Worm (Caenorhabditis elegans) whole organism, L2 larva: Measurements from ENCODE around the gene bath-39.

Experiments used
- F13H6.1 ChIP-seq: sonication (generic microtip); optimal IDR thresholded peaks from 2 replicates; lab custom pipeline; 2016; ENCODE audit warnings: missing genetic modification characterization, missing compliant biosample characterization
- alr-1 ChIP-seq: fragments of 150-350 bp; optimal IDR thresholded peaks from 2 replicates; lab custom pipeline; 2014; ENCODE audit warnings: missing biosample characterization, missing genetic modification characterization
- ama-1 ChIP-seq: fragments of 150-350 bp; optimal IDR thresholded peaks from 2 replicates; lab custom pipeline; 2018; ENCODE audit warnings: inconsistent platforms
- ceh-16 ChIP-seq: fragments of 150-350 bp; optimal IDR thresholded peaks from 2 replicates; lab custom pipeline; 2014; ENCODE audit warnings: missing biosample characterization, missing genetic modification characterization
- crh-2 ChIP-seq: sonication (generic microtip); optimal IDR thresholded peaks from 2 replicates; lab custom pipeline; 2017; ENCODE audit warnings: missing biosample characterization, missing genetic modification characterization
- elt-3 ChIP-seq: sonication (generic microtip); optimal IDR thresholded peaks from 2 replicates; lab custom pipeline; 2017; ENCODE audit warnings: missing biosample characterization, missing genetic modification characterization
- fos-1 ChIP-seq: fragments of 150-350 bp; optimal IDR thresholded peaks from 2 replicates; lab custom pipeline; 2014; ENCODE audit warnings: missing biosample characterization, missing genetic modification characterization
- gmeb-1 ChIP-seq: fragments of 150-350 bp; optimal IDR thresholded peaks from 2 replicates; lab custom pipeline; 2014; ENCODE audit warnings: missing biosample characterization, missing genetic modification characterization
- lin-39 ChIP-seq: fragments of 150-350 bp; optimal IDR thresholded peaks from 2 replicates; lab custom pipeline; 2014; ENCODE audit warnings: missing biosample characterization, missing genetic modification reagents, missing genetic modification characterization
- mab-5 ChIP-seq: fragments of 150-350 bp; optimal IDR thresholded peaks from 2 replicates; lab custom pipeline; 2014; ENCODE audit warnings: missing biosample characterization, missing genetic modification characterization
- nhr-11 ChIP-seq: fragments of 150-350 bp; optimal IDR thresholded peaks from 2 replicates; lab custom pipeline; 2014; ENCODE audit warnings: missing biosample characterization, missing genetic modification characterization
- nhr-12 ChIP-seq: fragments of 150-350 bp; optimal IDR thresholded peaks from 2 replicates; lab custom pipeline; 2014; ENCODE audit warnings: missing biosample characterization, missing genetic modification characterization
- nhr-77 ChIP-seq: fragments of 150-350 bp; optimal IDR thresholded peaks from 2 replicates; lab custom pipeline; 2014; ENCODE audit warnings: missing biosample characterization, missing genetic modification characterization
- sem-4 ChIP-seq: fragments of 150-350 bp; optimal IDR thresholded peaks from 2 replicates; lab custom pipeline; 2014; ENCODE audit warnings: missing biosample characterization, missing genetic modification reagents, missing genetic modification characterization
- sma-3 ChIP-seq: sonication (generic microtip); optimal IDR thresholded peaks from 2 replicates; lab custom pipeline; 2016; ENCODE audit warnings: missing genetic modification reagents, missing genetic modification characterization, missing compliant biosample characterization
- snpc-4 ChIP-seq: fragments of 150-350 bp; optimal IDR thresholded peaks from 2 replicates; lab custom pipeline; 2014; ENCODE audit warnings: missing biosample characterization, missing genetic modification characterization
- unc-39 ChIP-seq: fragments of 150-350 bp; optimal IDR thresholded peaks from 2 replicates; lab custom pipeline; 2014; ENCODE audit warnings: missing biosample characterization, missing genetic modification characterization
- unc-55 ChIP-seq: fragments of 150-350 bp; sonication (generic microtip); optimal IDR thresholded peaks from 3 replicates; lab custom pipeline; 2014; ENCODE audit warnings: missing biosample characterization, missing genetic modification reagents, missing genetic modification characterization
- zag-1 ChIP-seq: fragments of 150-350 bp; optimal IDR thresholded peaks from 2 replicates; lab custom pipeline; 2014; ENCODE audit warnings: missing biosample characterization, missing genetic modification characterization
- ztf-11 ChIP-seq: sonication (generic microtip); optimal IDR thresholded peaks from 2 replicates; lab custom pipeline; 2017; ENCODE audit warnings: missing biosample characterization, missing genetic modification characterization

Gene bath-39

DNA sequence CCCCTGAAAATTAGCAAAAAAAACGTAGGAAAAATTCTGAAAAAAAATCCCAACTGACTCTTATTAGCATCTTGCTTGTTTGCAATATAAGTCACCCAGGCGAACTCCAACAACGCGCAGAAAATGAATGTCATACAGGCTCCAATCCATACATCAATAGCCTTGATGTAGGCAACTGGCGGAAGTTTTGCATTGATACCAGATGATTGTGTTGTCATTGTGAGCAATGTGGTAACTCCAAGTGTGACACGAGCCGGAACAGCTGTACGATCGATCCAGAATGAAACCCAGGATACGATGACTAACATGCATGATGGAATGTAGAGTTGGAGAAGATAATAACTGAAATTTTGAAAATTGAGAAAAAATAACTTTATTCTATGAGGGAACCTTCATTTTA is 40.0 kb downstream of the bath-39 start:
- TF ChIP-seq alr-1 (no peak), nhr-77 (tag; lab: Kevin White, UChicago) (no peak), gmeb-1 (tag; lab: Kevin White, UChicago) (no peak), snpc-4 (tag; lab: Kevin White, UChicago) (no peak), ama-1 (lab: Kevin White, UChicago) (no peak), nhr-12 (no peak), unc-55 (no peak), zag-1 (tag; lab: Kevin White, UChicago) (no peak), ceh-16 (tag; lab: Kevin White, UChicago) (no peak), sem-4 (no peak), lin-39 (tag; lab: Kevin White, UChicago) (no peak)

DNA sequence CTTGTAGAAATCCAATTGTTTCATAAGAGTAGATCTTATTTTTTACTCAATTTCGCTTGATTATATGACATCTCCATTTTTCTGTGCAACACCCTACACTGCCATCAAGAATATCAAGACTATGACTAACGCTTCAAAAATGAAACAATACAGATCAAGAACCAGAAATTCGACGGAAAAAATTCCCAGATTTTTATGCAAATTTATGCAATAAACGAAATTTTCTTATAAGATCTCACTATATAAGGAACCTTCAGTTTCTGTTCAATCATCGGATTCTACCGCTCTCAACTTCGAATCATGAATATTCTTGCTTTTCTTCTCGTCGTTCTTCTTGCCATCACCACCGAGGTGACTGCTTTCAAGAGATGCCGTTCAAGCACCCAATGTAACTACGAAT is 47.1 kb downstream of the bath-39 start, which contains the start of gene R11G10.4:
TSS of gene R11G10.4 (plus strand) at position 301 of the 400 bp plus-strand sequence.
- TF ChIP-seq mab-5 (tag; lab: Kevin White, UChicago) (no peak), ztf-11 (tag; lab: Kevin White, UChicago) (no peak), sma-3 (no peak), unc-39 (no peak), crh-2 (no peak), snpc-4 (tag; lab: Kevin White, UChicago) (no peak), elt-3 (tag; lab: Kevin White, UChicago) (no peak), nhr-11 (tag; lab: Kevin White, UChicago) (no peak), F13H6.1 (tag; lab: Kevin White, UChicago) (no peak), fos-1 (tag; lab: Kevin White, UChicago) (no peak)
